Worm (Caenorhabditis elegans) whole organism, midembryonic: Measurements from ENCODE around the gene gnrr-2.

Source experiments
- T22C8.4 ChIP-seq: fragments of 200-800 bp; sonication (Bioruptor generic); IDR thresholded peaks from 2 replicates; pipeline ENCODE4 v1.3.6; 2022; ENCODE audit warnings: missing genetic modification characterization, missing compliant biosample characterization
- cog-1 ChIP-seq: sonication (generic microtip); optimal IDR thresholded peaks from 2 replicates; lab custom pipeline; 2016; ENCODE audit warnings: missing genetic modification characterization, missing compliant biosample characterization
- flt-1 ChIP-seq: fragments of 200-800 bp; sonication (Bioruptor generic); IDR thresholded peaks from 2 replicates; pipeline ENCODE4 v1.3.6; 2022; ENCODE audit warnings: missing genetic modification characterization, missing compliant biosample characterization
- klf-2 ChIP-seq: fragments of 200-800 bp; sonication (Bioruptor generic); conservative IDR thresholded peaks from 2 replicates; pipeline ENCODE4 v1.3.6; 2022; ENCODE audit warnings: missing genetic modification reagents, missing genetic modification characterization, missing compliant biosample characterization
- ref-1 ChIP-seq: fragments of 200-800 bp; sonication (Bioruptor generic); conservative IDR thresholded peaks from 2 replicates; pipeline ENCODE4 v1.3.6; 2022; ENCODE audit warnings: missing genetic modification reagents, missing genetic modification characterization, missing compliant biosample characterization
- ztf-23 ChIP-seq: fragments of 200-800 bp; sonication (Bioruptor generic); IDR thresholded peaks from 2 replicates; pipeline ENCODE4 v1.3.6; 2022; ENCODE audit warnings: missing genetic modification reagents, missing genetic modification characterization, missing compliant biosample characterization

ce11 chrV:14432259-14432658, 23.4 kb downstream of the gnrr-2 start, which contains the start of gene egl-1:
- TF ChIP-seq ref-1 (GFP tag; lab: Robert Waterston, UW) = no peak
- no peak for TF ChIP-seq klf-2 (GFP tag; lab: Robert Waterston, UW)
- TF ChIP-seq flt-1 (GFP tag; lab: Robert Waterston, UW) = no peak
- no peak for TF ChIP-seq ztf-23
- no peak for TF ChIP-seq cog-1 (tag; lab: Kevin White, UChicago)
- TF ChIP-seq T22C8.4 = no peak
